Worm (Caenorhabditis elegans): ENCODE data around the gene fbxa-38.
"Not testable (repeated sequence)": the region's sequence is repeated elsewhere in the genome, so short reads cannot be mapped to it uniquely, and the experiment has no call there.

Gene fbxa-38

DNA sequence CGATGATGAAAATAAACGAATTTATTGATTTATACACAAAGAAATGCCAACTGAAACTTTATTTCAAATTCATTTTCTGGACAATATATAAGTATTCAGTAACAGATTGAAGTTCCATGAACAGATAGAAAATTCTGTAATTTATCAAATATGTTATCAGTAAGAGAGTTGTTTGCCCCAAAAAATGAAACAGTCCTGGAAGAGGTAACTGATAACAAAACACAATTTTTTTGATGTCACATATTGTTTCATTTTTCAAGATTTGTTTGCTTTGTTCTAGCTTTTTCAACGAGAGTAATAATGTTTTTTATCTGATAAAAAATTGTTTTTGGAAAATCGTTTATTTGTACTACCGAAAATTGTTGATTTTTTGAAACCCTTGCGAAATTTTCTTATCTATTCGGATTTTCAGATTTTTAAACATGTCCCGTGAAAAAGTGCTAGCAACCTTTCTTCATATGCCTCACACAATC is 28.6 kb downstream of the fbxa-38 start, which contains the start of gene fbxa-73:
Gene fbxa-73, plus strand, starts transcription at position 423 of the 473 bp plus-strand sequence.
- TF ChIP-seq crh-2 (tag; optimal IDR thresholded peaks at IDR 0.05) (no peak), alr-1 (tag; optimal IDR thresholded peaks at IDR 0.05) (no peak), lin-13 (GFP tag; optimal IDR thresholded peaks at IDR 0.05) (no peak), nhr-21 (tag; optimal IDR thresholded peaks at IDR 0.05) (no peak), nhr-129 (tag; optimal IDR thresholded peaks at IDR 0.05) (no peak), Y55F3AM.14 (GFP tag; optimal IDR thresholded peaks at IDR 0.05) (no peak), lin-11 (tag; optimal IDR thresholded peaks at IDR 0.05) (no peak), nhr-237 (tag; optimal IDR thresholded peaks at IDR 0.05) (no peak), egl-27 (tag; optimal IDR thresholded peaks at IDR 0.05) (no peak), dmd-4 (tag; optimal IDR thresholded peaks at IDR 0.05) (no peak), skn-1 (tag; optimal IDR thresholded peaks at IDR 0.05) (no peak), C34F6.9 (tag; optimal IDR thresholded peaks at IDR 0.05) (no peak), blmp-1 (tag; optimal IDR thresholded peaks at IDR 0.05; ENCODE audit: insufficient read depth) (no peak), gmeb-1 (tag; optimal IDR thresholded peaks at IDR 0.05) (no peak), mbf-1 (tag; optimal IDR thresholded peaks at IDR 0.05) (no peak), aly-2 (tag; optimal IDR thresholded peaks at IDR 0.05) (no peak)

DNA sequence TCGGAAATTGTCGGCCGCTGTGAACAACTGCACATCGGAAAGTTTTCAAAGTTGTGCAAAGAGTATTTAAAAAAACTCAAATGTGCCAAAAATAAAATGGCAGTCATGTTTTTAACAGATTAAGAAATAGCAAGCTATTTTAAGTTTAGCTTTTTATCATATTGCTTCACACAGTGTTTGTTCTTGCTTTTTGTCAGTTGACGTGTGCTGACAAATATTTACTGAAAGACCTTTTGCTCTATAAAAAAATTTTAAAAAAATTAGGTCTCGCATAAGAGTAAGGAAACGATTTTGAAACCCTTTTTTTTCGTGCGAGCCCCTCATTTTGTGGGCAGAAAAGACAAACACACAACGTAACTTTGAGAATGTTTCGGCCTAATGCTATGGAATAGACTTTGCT is 31.1 kb downstream of the fbxa-38 start, which contains the start of gene fbxa-71:
Gene fbxa-71, plus strand, starts transcription at position 301 of the 400 bp plus-strand sequence.
- TF ChIP-seq ztf-1 (GFP tag; conservative IDR thresholded peaks at IDR 0.05) (no peak), unc-62 (GFP tag; optimal IDR thresholded peaks at IDR 0.05) (no peak), mdl-1 (tag; optimal IDR thresholded peaks at IDR 0.05) (no peak)

DNA sequence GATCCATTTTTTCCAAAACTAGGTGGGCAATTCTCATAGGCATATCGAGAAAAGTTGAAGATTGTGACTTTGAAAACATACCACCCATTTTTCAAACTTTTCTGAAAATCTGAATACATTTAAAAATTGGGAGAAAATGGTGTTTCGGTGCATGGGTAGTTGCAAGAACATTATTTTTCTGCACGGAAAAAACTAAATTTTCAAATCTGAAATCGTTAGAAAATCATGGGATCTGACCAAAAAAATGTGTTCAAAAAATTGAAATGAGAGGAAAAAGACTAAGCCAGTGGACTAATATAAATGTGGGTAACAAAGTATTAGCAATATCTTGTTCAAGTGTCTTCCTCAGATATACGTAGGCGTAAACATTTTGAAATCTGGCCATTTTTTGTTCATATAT is 34.4 kb downstream of the fbxa-38 start, which contains the start of gene fbxa-43:
Gene fbxa-43, minus strand, starts transcription at position 101 of the 400 bp plus-strand sequence.
- TF ChIP-seq nhr-77 (tag; optimal IDR thresholded peaks at IDR 0.05) (no peak), ZK546.5 (tag; optimal IDR thresholded peaks at IDR 0.05) (no peak), elt-1 (tag; optimal IDR thresholded peaks at IDR 0.05) (no peak), nhr-10 (tag; optimal IDR thresholded peaks at IDR 0.05) (no peak), ztf-4 (tag; optimal IDR thresholded peaks at IDR 0.05) (no peak), zag-1 (tag; optimal IDR thresholded peaks at IDR 0.05) (no peak), elt-3 (tag; optimal IDR thresholded peaks at IDR 0.05) (no peak), crh-2 (tag; optimal IDR thresholded peaks at IDR 0.05) (no peak), unc-39 (tag; optimal IDR thresholded peaks at IDR 0.05) (no peak), dmd-4 (tag; optimal IDR thresholded peaks at IDR 0.05) (no peak), mbf-1 (tag; optimal IDR thresholded peaks at IDR 0.05) (no peak), nhr-237 (tag; optimal IDR thresholded peaks at IDR 0.05) (no peak), nhr-12 (tag; optimal IDR thresholded peaks at IDR 0.05) (no peak), alr-1 (tag; optimal IDR thresholded peaks at IDR 0.05) (no peak)

DNA sequence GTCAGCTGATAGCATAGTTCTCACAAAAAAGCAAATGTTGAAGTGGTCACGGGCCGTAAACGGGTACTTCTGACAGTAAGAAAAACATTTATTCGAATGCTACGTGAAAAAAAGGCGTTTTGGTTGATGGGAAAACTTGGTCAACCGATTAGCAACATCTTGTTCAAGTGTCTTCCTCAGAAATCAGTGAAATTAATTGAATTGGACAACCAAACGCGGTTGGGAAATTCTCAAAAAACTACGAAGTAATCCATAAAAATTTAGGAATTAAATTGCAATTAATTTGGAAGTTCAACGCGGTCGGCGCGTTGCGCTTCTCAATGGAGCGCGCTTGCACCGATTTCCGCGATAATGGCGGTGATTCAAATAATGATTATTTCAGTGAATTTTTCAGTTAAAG is 34.9 kb downstream of the fbxa-38 start:
- TF ChIP-seq mab-5 (tag; optimal IDR thresholded peaks at IDR 0.05) (no peak), blmp-1 (tag; optimal IDR thresholded peaks at IDR 0.05; ENCODE audit: insufficient read depth) (no peak), skn-1 (tag; optimal IDR thresholded peaks at IDR 0.05) (no peak), crh-2 (tag; optimal IDR thresholded peaks at IDR 0.05) (no peak), nhr-6 (tag; optimal IDR thresholded peaks at IDR 0.05) (no peak), ceh-82 (tag; optimal IDR thresholded peaks at IDR 0.05) (no peak), unc-55 (GFP tag; optimal IDR thresholded peaks at IDR 0.05) (no peak), aly-2 (tag; optimal IDR thresholded peaks at IDR 0.05) (no peak), unc-62 (GFP tag; optimal IDR thresholded peaks at IDR 0.05) (no peak), ZK546.5 (tag; optimal IDR thresholded peaks at IDR 0.05) (no peak), nhr-77 (tag; optimal IDR thresholded peaks at IDR 0.05) (no peak), alr-1 (tag; optimal IDR thresholded peaks at IDR 0.05) (no peak), ama-1 (optimal IDR thresholded peaks at IDR 0.05) (no peak), unc-39 (tag; optimal IDR thresholded peaks at IDR 0.05) (no peak), snpc-4 (tag; optimal IDR thresholded peaks at IDR 0.05) (no peak), dmd-4 (tag; optimal IDR thresholded peaks at IDR 0.05) (no peak), nhr-25 (tag; optimal IDR thresholded peaks at IDR 0.05) (no peak), C34F6.9 (tag; optimal IDR thresholded peaks at IDR 0.05) (no peak), mdl-1 (tag; optimal IDR thresholded peaks at IDR 0.05) (no peak), gmeb-1 (tag; optimal IDR thresholded peaks at IDR 0.05) (no peak)

ce11 chrIII:2261353-2261752 is 36.9 kb downstream of the fbxa-38 start, which contains the start of gene fbxa-42:
Gene fbxa-42 (minus strand): TSS chrIII:2261453.
- TF ChIP-seq mbf-1 (tag; optimal IDR thresholded peaks at IDR 0.05); alr-1 (tag; optimal IDR thresholded peaks at IDR 0.05); unc-55 (GFP tag; optimal IDR thresholded peaks at IDR 0.05): not testable (repeated sequence)
